Worm (Caenorhabditis elegans): ENCODE data around the gene B0524.3.

Gene B0524.3

DNA sequence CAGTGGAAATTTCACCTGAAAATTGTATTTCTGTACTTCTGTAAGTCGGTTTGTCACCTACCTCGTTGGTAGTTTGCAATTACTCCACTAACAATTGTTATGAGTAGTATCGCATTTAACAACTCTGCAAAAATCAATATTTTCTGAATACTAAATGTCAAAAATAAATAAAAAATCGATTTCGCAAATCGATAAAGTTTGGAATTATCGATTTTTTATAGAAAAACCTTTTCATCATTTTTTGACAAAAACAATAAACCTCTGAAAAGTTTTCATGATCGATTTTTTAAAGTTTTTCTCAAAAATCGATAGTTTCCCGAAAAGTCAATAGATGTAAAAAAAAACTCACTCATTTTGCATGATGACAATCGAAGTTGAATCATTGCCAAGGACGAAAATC lies 540 bp upstream of the B0524.3 start:
- no peak for TF ChIP-seq him-1 (tag; optimal IDR thresholded peaks at IDR 0.05)

ce11 chrIII:1893405-1893804 lies 6.0 kb downstream of the B0524.3 start:
- no peak for TF ChIP-seq him-1 (tag; optimal IDR thresholded peaks at IDR 0.05)
- no peak for TF ChIP-seq W03F9.2 (tag; optimal IDR thresholded peaks at IDR 0.05)
- no peak for TF ChIP-seq dao-5 (tag; optimal IDR thresholded peaks at IDR 0.05)

- TF ChIP-seq W03F9.2 (tag; optimal IDR thresholded peaks at IDR 0.05) (no peak), him-1 (tag; optimal IDR thresholded peaks at IDR 0.05) (no peak), dao-5 (tag; optimal IDR thresholded peaks at IDR 0.05) (no peak)
These were observed 6.4 kb downstream of the B0524.3 start, which contains the start of the genes B0524.5 and B0524.2 for ce11 chrIII:1893851-1894250. B0524.5 (minus strand) TSS chrIII:1893890. B0524.2 (plus strand) TSS chrIII:1894057.

- TF ChIP-seq dao-5 (tag; optimal IDR thresholded peaks at IDR 0.05), result no peak
- no peak for TF ChIP-seq W03F9.2 (tag; optimal IDR thresholded peaks at IDR 0.05)
- no peak for TF ChIP-seq him-1 (tag; optimal IDR thresholded peaks at IDR 0.05)
These were observed 16.5 kb downstream of the B0524.3 start for ce11 chrIII:1903966-1904365.

DNA sequence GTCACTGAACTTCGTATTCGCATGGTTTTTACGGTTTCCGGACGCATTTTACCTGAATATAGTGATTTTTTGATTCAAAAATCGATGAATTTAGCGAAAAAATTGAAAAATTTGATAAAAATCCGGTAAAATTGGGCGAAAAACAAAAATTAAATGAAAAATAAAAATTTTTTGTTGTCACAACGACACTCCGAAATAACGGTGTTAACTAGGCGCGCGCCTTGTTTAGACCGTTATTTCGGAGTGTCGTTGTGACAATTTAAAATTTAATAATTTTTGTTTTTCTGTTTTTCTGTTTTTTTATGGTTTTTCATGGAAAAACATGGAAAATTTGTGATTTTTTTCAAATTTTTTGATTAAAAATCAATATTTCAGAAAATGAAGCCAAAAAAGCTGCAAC lies 18.1 kb downstream of the B0524.3 start, which contains the start of the genes B0524.6 and pqn-41:
B0524.6 (minus strand) TSS at position 52 of the 400 bp plus-strand sequence.
pqn-41 (plus strand) TSS at position 370 of the 400 bp plus-strand sequence.
- no peak for TF ChIP-seq dao-5 (tag; optimal IDR thresholded peaks at IDR 0.05)
- no peak for TF ChIP-seq him-1 (tag; optimal IDR thresholded peaks at IDR 0.05)
- TF ChIP-seq W03F9.2 (tag; optimal IDR thresholded peaks at IDR 0.05), result peak; percentile 86

DNA sequence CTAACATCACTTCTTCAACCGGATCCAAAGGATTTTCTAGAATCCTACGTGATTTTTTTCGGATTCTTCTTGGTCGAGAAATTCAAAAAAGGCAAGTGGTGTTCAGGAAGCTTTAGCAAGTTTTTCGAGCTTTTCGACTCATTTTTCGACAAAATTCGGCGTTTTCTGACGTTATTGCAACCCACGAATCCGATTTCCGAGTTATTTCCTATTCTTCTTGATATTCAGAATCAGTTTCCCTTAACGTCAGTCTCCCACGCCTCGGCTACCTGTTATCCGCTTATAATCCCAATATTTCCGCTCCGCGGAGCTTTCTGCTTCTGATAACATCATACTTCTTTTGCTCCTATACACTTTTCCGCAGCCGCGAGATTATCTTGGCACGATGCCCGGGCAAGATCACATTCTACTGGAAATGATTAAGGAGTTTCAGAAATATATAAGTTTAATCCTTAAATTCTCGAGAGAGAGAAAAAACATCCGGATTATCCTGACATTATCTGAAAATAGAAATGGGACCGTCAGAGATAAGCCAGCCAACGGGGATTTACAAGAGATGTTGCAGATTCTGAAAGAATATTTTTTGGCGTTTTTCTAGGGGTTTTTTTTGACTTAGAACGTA lies 31.0 kb downstream of the B0524.3 start:
- TF ChIP-seq dao-5 (tag; optimal IDR thresholded peaks at IDR 0.05) (no peak), him-1 (tag; optimal IDR thresholded peaks at IDR 0.05) (no peak), W03F9.2 (tag; optimal IDR thresholded peaks at IDR 0.05) (no peak)

DNA sequence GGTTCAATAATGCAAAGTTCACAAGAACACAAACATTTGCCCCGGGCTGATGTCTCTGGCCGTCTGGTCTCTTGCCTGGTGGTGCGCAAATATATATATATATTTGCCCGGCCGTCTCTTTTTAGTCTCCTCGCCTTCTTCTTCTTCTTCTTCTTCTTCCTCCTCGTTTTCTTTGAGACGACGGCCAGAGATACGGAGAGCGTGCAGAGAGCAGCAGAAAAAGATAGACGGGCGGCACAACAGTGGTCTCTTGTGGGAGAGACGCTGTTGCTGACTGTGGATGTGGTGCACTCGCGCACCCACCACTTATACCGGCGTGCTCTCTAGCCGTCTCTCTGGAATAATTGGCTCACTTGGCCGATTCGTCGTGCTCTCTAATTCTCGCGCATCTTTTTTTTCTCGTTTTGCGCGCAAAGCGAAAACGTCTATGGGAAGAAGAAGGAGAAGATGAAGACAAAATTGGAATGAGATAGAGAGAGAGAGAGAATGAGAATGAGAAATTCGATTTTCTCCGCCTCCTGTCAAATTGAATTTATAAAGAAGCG lies 33.8 kb downstream of the B0524.3 start:
- TF ChIP-seq him-1 (tag; optimal IDR thresholded peaks at IDR 0.05) (peak; percentile 97), dao-5 (tag; optimal IDR thresholded peaks at IDR 0.05) (peak; percentile 47), W03F9.2 (tag; optimal IDR thresholded peaks at IDR 0.05) (peak; percentile 65)

ce11 chrIII:1922081-1922480 lies 34.6 kb downstream of the B0524.3 start:
- TF ChIP-seq him-1 (tag; optimal IDR thresholded peaks at IDR 0.05), result no peak
- TF ChIP-seq W03F9.2 (tag; optimal IDR thresholded peaks at IDR 0.05), result no peak
- TF ChIP-seq dao-5 (tag; optimal IDR thresholded peaks at IDR 0.05), result no peak

- no peak for TF ChIP-seq dao-5 (tag; optimal IDR thresholded peaks at IDR 0.05)
- no peak for TF ChIP-seq him-1 (tag; optimal IDR thresholded peaks at IDR 0.05)
- no peak for TF ChIP-seq W03F9.2 (tag; optimal IDR thresholded peaks at IDR 0.05)
These were observed 35.1 kb downstream of the B0524.3 start for ce11 chrIII:1922516-1922915.

DNA sequence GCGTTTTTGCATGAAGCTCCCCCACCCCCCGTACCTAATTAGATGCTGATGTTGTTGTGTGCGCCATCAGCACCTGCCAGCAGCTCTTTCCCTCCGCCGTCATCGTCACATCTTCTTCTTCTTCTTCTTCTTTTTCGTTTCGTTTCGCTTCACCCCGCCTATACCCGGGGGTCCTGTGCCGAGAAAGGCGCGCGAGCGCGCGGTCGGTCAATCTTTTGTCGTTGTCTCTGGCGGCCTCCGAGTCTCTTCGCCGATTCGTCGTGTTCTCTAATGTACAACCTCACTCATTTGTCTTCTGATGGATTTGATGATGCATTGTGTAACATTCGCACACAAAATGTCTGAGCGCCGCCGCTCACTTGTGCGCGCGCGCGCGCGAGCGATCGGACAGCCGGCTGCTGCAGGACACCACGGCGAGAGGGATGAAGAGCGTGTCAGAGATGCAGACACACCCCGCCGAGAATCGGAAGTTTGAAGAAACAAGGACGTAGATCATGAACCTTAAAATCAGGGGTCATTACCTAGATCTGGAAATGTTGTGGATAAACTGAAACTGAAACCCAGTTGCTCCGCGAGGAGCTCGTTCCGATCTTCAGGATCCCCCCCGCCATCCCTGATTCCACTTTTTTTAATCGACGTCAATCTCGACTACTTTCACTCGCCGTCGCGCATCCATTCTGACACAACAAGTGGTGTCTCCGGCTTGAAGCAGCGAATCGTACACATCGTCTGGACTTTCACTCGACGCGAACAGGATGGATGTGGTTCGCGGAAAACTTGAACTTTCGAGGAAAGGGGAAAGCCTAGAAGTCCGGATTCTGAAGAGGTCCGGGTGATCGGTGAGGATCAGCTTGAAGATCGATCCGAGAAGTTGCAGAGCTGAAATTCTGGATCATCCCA lies 36.2 kb downstream of the B0524.3 start:
- TF ChIP-seq W03F9.2 (tag; optimal IDR thresholded peaks at IDR 0.05) (no peak), him-1 (tag; optimal IDR thresholded peaks at IDR 0.05) (peak; percentile 72)

ce11 chrIII:1925048-1925537 lies 37.6 kb downstream of the B0524.3 start:
- TF ChIP-seq dao-5 (tag; optimal IDR thresholded peaks at IDR 0.05), result no peak
- TF ChIP-seq W03F9.2 (tag; optimal IDR thresholded peaks at IDR 0.05), result peak; percentile 58
- TF ChIP-seq him-1 (tag; optimal IDR thresholded peaks at IDR 0.05), result peak; percentile 79

DNA sequence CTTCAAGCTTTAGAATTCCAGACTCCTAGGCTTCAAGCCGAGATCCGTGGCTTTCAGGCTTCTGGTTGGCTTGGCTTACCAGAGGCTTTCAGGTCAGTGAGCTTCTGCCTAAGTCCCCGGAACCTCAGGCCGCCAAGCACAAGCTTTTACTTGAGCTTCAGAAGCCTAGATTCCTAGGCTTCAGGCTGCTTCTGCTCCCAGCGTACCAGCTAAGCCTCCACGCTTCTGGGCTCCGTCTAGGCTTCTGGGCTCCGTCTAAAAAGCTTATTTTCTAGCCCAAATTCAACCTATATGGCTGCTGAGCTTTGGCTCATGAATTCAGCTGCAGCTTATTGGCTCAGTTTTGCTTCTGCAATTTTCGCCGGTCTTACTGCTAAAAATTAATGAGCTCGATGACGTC lies 38.3 kb downstream of the B0524.3 start:
- TF ChIP-seq dao-5 (tag; optimal IDR thresholded peaks at IDR 0.05) (no peak), W03F9.2 (tag; optimal IDR thresholded peaks at IDR 0.05) (no peak), him-1 (tag; optimal IDR thresholded peaks at IDR 0.05) (no peak)

- peak; percentile 2 for TF ChIP-seq him-1 (tag; optimal IDR thresholded peaks at IDR 0.05)
- no peak for TF ChIP-seq dao-5 (tag; optimal IDR thresholded peaks at IDR 0.05)
- TF ChIP-seq W03F9.2 (tag; optimal IDR thresholded peaks at IDR 0.05), result peak; percentile 16
These were observed 39.0 kb downstream of the B0524.3 start for ce11 chrIII:1926456-1926855.

- no peak for TF ChIP-seq dao-5 (tag; optimal IDR thresholded peaks at IDR 0.05)
- no peak for TF ChIP-seq W03F9.2 (tag; optimal IDR thresholded peaks at IDR 0.05)
- no peak for TF ChIP-seq him-1 (tag; optimal IDR thresholded peaks at IDR 0.05)
These were observed 39.8 kb downstream of the B0524.3 start for ce11 chrIII:1927230-1927629.

Data from whole organism, L4/young adult.